Fruit fly (Drosophila melanogaster) whole organism, embryonic: ENCODE measurements around the gene kra.
A peak's percentile ranks its signal among the peaks of the same experiment; 100 is the strongest.

Experiments
- Aef1 ChIP-seq: fragments of 200-800 bp; sonication (Bioruptor generic); IDR thresholded peaks from 3 replicates; pipeline ENCODE4 v1.3.6; 2022; ENCODE audit warnings: missing biosample characterization, missing genetic modification characterization
- Asciz ChIP-seq: fragments of 200-800 bp; sonication (Bioruptor generic); optimal IDR thresholded peaks from 2 replicates; lab custom pipeline; 2017; ENCODE audit warnings: missing biosample characterization, mild to moderate bottlenecking, missing genetic modification characterization, missing genetic modification reagents
- Atf6 ChIP-seq: fragments of 200-800 bp; sonication (Bioruptor generic); IDR thresholded peaks from 2 replicates; pipeline ENCODE4 v1.3.6; 2022; ENCODE audit warnings: missing biosample characterization, missing genetic modification characterization
- CG10565 ChIP-seq: fragments of 200-800 bp; sonication (Bioruptor generic); optimal IDR thresholded peaks from 3 replicates; lab custom pipeline; 2016; ENCODE audit warnings: missing biosample characterization, mild to moderate bottlenecking, missing genetic modification characterization
- CG11085 ChIP-seq: fragments of 200-800 bp; sonication (Bioruptor generic); IDR thresholded peaks from 2 replicates; pipeline ENCODE4 v1.3.6; 2022; ENCODE audit warnings: missing biosample characterization, missing genetic modification characterization
- CG12071 ChIP-seq: fragments of 200-800 bp; sonication (Bioruptor generic); optimal IDR thresholded peaks from 3 replicates; lab custom pipeline; 2018; ENCODE audit warnings: missing biosample characterization, mild to moderate bottlenecking, missing genetic modification characterization
- CG12155 ChIP-seq: fragments of 200-800 bp; sonication (Bioruptor generic); optimal IDR thresholded peaks from 3 replicates; lab custom pipeline; 2016; ENCODE audit warnings: missing biosample characterization, missing genetic modification characterization
- CG12391 ChIP-seq: fragments of 200-800 bp; sonication (Bioruptor generic); optimal IDR thresholded peaks from 3 replicates; lab custom pipeline; 2018; ENCODE audit warnings: missing biosample characterization, mild to moderate bottlenecking, missing genetic modification characterization, moderate library complexity
- CG12769 ChIP-seq: fragments of 200-800 bp; sonication (Bioruptor generic); optimal IDR thresholded peaks from 2 replicates; lab custom pipeline; 2019; ENCODE audit warnings: missing biosample characterization, mild to moderate bottlenecking, missing genetic modification characterization, moderate library complexity
- CG12942 ChIP-seq: fragments of 200-800 bp; sonication (Bioruptor generic); optimal IDR thresholded peaks from 3 replicates; lab custom pipeline; 2016; ENCODE audit warnings: missing biosample characterization, missing genetic modification characterization
- CG13287 ChIP-seq: fragments of 200-800 bp; sonication (Bioruptor generic); IDR thresholded peaks from 2 replicates; pipeline ENCODE4 v1.3.6; 2022; ENCODE audit warnings: missing biosample characterization, missing genetic modification characterization; ENCODE audit not compliant: partially characterized antibody
- CG14965 ChIP-seq: fragments of 200-800 bp; sonication (Bioruptor generic); optimal IDR thresholded peaks from 2 replicates; lab custom pipeline; 2016; ENCODE audit warnings: missing biosample characterization, missing genetic modification characterization, borderline replicate concordance
- CG16815 ChIP-seq: fragments of 200-800 bp; sonication (Bioruptor generic); optimal IDR thresholded peaks from 3 replicates; lab custom pipeline; 2017; ENCODE audit warnings: missing biosample characterization, mild to moderate bottlenecking, missing genetic modification characterization
- CG17912 ChIP-seq: fragments of 200-800 bp; sonication (Bioruptor generic); optimal IDR thresholded peaks from 2 replicates; lab custom pipeline; 2018; ENCODE audit warnings: missing biosample characterization, mild to moderate bottlenecking, missing genetic modification characterization
- CG2129 ChIP-seq: fragments of 200-800 bp; sonication (Bioruptor generic); IDR thresholded peaks from 2 replicates; pipeline ENCODE4 v1.3.6; 2022; ENCODE audit warnings: missing biosample characterization, missing genetic modification characterization; ENCODE audit not compliant: partially characterized antibody
- CG2889 ChIP-seq: fragments of 200-800 bp; sonication (Bioruptor generic); IDR thresholded peaks from 3 replicates; pipeline ENCODE4 v1.3.6; 2022; ENCODE audit warnings: missing biosample characterization, missing genetic modification characterization
- CG3163 ChIP-seq: fragments of 200-800 bp; sonication (Bioruptor generic); optimal IDR thresholded peaks from 3 replicates; lab custom pipeline; 2016; ENCODE audit warnings: missing biosample characterization, missing genetic modification characterization
- CG3281 ChIP-seq: fragments of 200-800 bp; sonication (Bioruptor generic); optimal IDR thresholded peaks from 3 replicates; lab custom pipeline; 2017; ENCODE audit warnings: missing biosample characterization, mild to moderate bottlenecking, missing genetic modification characterization
- CG34376 ChIP-seq: fragments of 200-800 bp; sonication (Bioruptor generic); optimal IDR thresholded peaks from 2 replicates; lab custom pipeline; 2018; ENCODE audit warnings: missing biosample characterization, mild to moderate bottlenecking, missing genetic modification characterization
- CG4854 ChIP-seq: fragments of 200-800 bp; sonication (Bioruptor generic); optimal IDR thresholded peaks from 2 replicates; lab custom pipeline; 2016; ENCODE audit warnings: missing biosample characterization, missing genetic modification characterization, inconsistent platforms
- CG6683 ChIP-seq: fragments of 200-800 bp; sonication (Bioruptor generic); optimal IDR thresholded peaks from 2 replicates; lab custom pipeline; 2017; ENCODE audit warnings: missing biosample characterization, mild to moderate bottlenecking, missing genetic modification characterization, missing genetic modification reagents
- CG8359 ChIP-seq: fragments of 200-800 bp; sonication (Bioruptor generic); optimal IDR thresholded peaks from 2 replicates; lab custom pipeline; 2017; ENCODE audit warnings: missing biosample characterization, mild to moderate bottlenecking, missing genetic modification characterization, borderline replicate concordance
- Dip2 ChIP-seq: fragments of 200-800 bp; sonication (Bioruptor generic); IDR thresholded peaks from 2 replicates; pipeline ENCODE4 v1.3.6; 2022; ENCODE audit warnings: missing biosample characterization, missing genetic modification characterization
- Dll ChIP-seq: fragments of 200-800 bp; sonication (Bioruptor generic); IDR thresholded peaks from 4 replicates; pipeline ENCODE4 v1.3.6; 2022; ENCODE audit warnings: missing biosample characterization, missing genetic modification characterization; ENCODE audit not compliant: partially characterized antibody
- Dref ChIP-seq: fragments of 200-800 bp; sonication (Bioruptor generic); IDR thresholded peaks from 2 replicates; pipeline ENCODE4 v1.3.6; 2022; ENCODE audit warnings: missing biosample characterization, missing genetic modification characterization
- E2f2 ChIP-seq: fragments of 200-800 bp; sonication (Bioruptor generic); IDR thresholded peaks from 2 replicates; pipeline ENCODE4 v1.3.6; 2022; ENCODE audit warnings: missing biosample characterization, missing genetic modification characterization
- Fer2 ChIP-seq: fragments of 200-800 bp; sonication (Bioruptor generic); optimal IDR thresholded peaks from 2 replicates; lab custom pipeline; 2018; ENCODE audit warnings: missing biosample characterization, mild to moderate bottlenecking, missing genetic modification characterization, moderate library complexity
- Gug ChIP-seq: fragments of 200-800 bp; sonication (Bioruptor generic); IDR thresholded peaks from 4 replicates; pipeline ENCODE4 v1.3.6; 2022; ENCODE audit warnings: missing biosample characterization, missing genetic modification characterization
- HHEX ChIP-seq: fragments of 200-800 bp; sonication (Bioruptor generic); optimal IDR thresholded peaks from 3 replicates; lab custom pipeline; 2017; ENCODE audit warnings: missing biosample characterization, mild to moderate bottlenecking, missing genetic modification characterization, missing genetic modification reagents
- Hmx ChIP-seq: fragments of 200-800 bp; sonication (Bioruptor generic); optimal IDR thresholded peaks from 2 replicates; lab custom pipeline; 2016; ENCODE audit warnings: missing biosample characterization, missing genetic modification characterization
- Mrtf ChIP-seq: fragments of 200-800 bp; sonication (Bioruptor generic); IDR thresholded peaks from 3 replicates; pipeline ENCODE4 v1.3.6; 2022; ENCODE audit warnings: missing biosample characterization, missing genetic modification characterization
- NfI ChIP-seq: fragments of 200-800 bp; sonication (Bioruptor generic); optimal IDR thresholded peaks from 3 replicates; lab custom pipeline; 2018; ENCODE audit warnings: missing biosample characterization, mild to moderate bottlenecking, missing genetic modification characterization, moderate library complexity
- Opbp ChIP-seq: fragments of 200-800 bp; sonication (Bioruptor generic); IDR thresholded peaks from 3 replicates; pipeline ENCODE4 v1.3.6; 2022; ENCODE audit warnings: missing biosample characterization, missing genetic modification characterization; ENCODE audit not compliant: partially characterized antibody
- Ravus ChIP-seq: fragments of 200-800 bp; sonication (Bioruptor generic); IDR thresholded peaks from 2 replicates; pipeline ENCODE4 v1.3.6; 2022; ENCODE audit warnings: missing biosample characterization, missing genetic modification characterization
- Spps ChIP-seq: fragments of 200-800 bp; sonication (Bioruptor generic); optimal IDR thresholded peaks from 2 replicates; lab custom pipeline; 2018; ENCODE audit warnings: missing biosample characterization, mild to moderate bottlenecking, missing genetic modification characterization
- Sry-δ ChIP-seq: fragments of 200-800 bp; sonication (Bioruptor generic); optimal IDR thresholded peaks from 2 replicates; lab custom pipeline; 2016; ENCODE audit warnings: missing biosample characterization, missing genetic modification characterization
- Trl ChIP-seq, 3 experiments: fragments of >200 bp in 2 of 3; fragments of 200-800 bp in 1 of 3; sonication (Bioruptor generic) in 1 of 3; optimal IDR thresholded peaks; 2 replicates in 1 of 3; 3 replicates in 2 of 3; lab custom pipeline; 2016 to 2017; ENCODE audit warnings: missing biosample characterization in 1 of 3, missing genetic modification characterization in 1 of 3
- abd-A ChIP-seq: fragments of 200-800 bp; sonication (Bioruptor generic); optimal IDR thresholded peaks from 3 replicates; lab custom pipeline; 2019; ENCODE audit warnings: missing biosample characterization, mild to moderate bottlenecking, missing genetic modification characterization, moderate library complexity
- al ChIP-seq: fragments of 200-800 bp; sonication (Bioruptor generic); IDR thresholded peaks from 2 replicates; pipeline ENCODE4 v1.3.6; 2022; ENCODE audit warnings: missing biosample characterization, missing genetic modification characterization
- amos ChIP-seq: fragments of 200-800 bp; sonication (Bioruptor generic); IDR thresholded peaks from 2 replicates; pipeline ENCODE4 v1.3.6; 2022; ENCODE audit warnings: missing biosample characterization, missing genetic modification characterization; ENCODE audit not compliant: partially characterized antibody
- crol ChIP-seq: fragments of 200-800 bp; sonication (Bioruptor generic); IDR thresholded peaks from 2 replicates; pipeline ENCODE4 v1.3.6; 2022; ENCODE audit warnings: missing biosample characterization, missing genetic modification characterization
- gsb ChIP-seq: fragments of 200-800 bp; sonication (Bioruptor generic); IDR thresholded peaks from 2 replicates; pipeline ENCODE4 v1.3.6; 2022; ENCODE audit warnings: missing biosample characterization, missing genetic modification characterization
- jigr1 ChIP-seq: fragments of 200-800 bp; sonication (Bioruptor generic); IDR thresholded peaks from 3 replicates; pipeline ENCODE4 v1.3.6; 2022; ENCODE audit warnings: missing biosample characterization, missing genetic modification characterization
- mam ChIP-seq: fragments of 200-800 bp; sonication (Bioruptor generic); optimal IDR thresholded peaks from 3 replicates; lab custom pipeline; 2016; ENCODE audit warnings: missing biosample characterization, missing genetic modification characterization
- nom ChIP-seq: fragments of 200-800 bp; sonication (Bioruptor generic); optimal IDR thresholded peaks from 2 replicates; lab custom pipeline; 2017; ENCODE audit warnings: missing biosample characterization, missing genetic modification characterization, mild to moderate bottlenecking, moderate library complexity, missing genetic modification reagents
- oc ChIP-seq: fragments of 200-800 bp; sonication (Bioruptor generic); optimal IDR thresholded peaks from 2 replicates; lab custom pipeline; 2018; ENCODE audit warnings: missing biosample characterization, mild to moderate bottlenecking, missing genetic modification characterization, moderate library complexity
- odd ChIP-seq: fragments of 200-800 bp; sonication (Bioruptor generic); optimal IDR thresholded peaks from 2 replicates; lab custom pipeline; 2017; ENCODE audit warnings: missing biosample characterization, mild to moderate bottlenecking, missing genetic modification characterization
- sob ChIP-seq: fragments of 200-800 bp; sonication (Bioruptor generic); IDR thresholded peaks from 2 replicates; pipeline ENCODE4 v1.3.6; 2022; ENCODE audit warnings: missing biosample characterization, missing genetic modification characterization
- tx ChIP-seq: fragments of 200-800 bp; sonication (Bioruptor generic); optimal IDR thresholded peaks from 2 replicates; lab custom pipeline; 2016; ENCODE audit warnings: missing biosample characterization, missing genetic modification characterization
- zfh1 ChIP-seq: fragments of 200-800 bp; sonication (Bioruptor generic); IDR thresholded peaks from 3 replicates; pipeline ENCODE4 v1.3.6; 2022; ENCODE audit warnings: missing biosample characterization, missing genetic modification characterization

The kra gene

DNA sequence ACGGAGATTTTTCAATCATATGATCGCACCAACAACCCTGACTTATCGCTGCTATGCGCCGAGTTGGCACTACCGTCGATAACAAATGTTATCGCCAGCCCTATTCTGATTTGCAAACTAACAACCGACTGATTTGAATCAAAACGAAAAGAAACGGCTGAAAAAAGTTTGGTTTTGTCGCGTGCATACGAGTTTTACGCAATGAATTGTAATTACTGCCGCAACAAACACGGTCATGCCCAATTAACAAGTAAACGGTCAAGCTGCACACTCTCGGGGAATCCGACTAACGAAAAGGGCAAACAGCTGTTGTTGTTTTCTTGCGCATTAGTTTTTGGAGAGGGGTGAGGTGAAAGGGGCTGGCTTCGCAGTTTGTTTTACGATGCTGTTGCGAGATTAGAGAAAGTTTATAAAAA, 36.2 kb downstream of the kra start, which contains the start of the genes CG14671 and CG12746 (continued):
- TF ChIP-seq CG14965 (GFP tag; lab: Kevin White, UChicago) (no peak), Dip2 (GFP tag; lab: Robert Waterston, UW) (no peak), Dref (GFP tag; lab: Robert Waterston, UW) (peak; percentile 81), CG16815 (GFP tag; lab: Kevin White, UChicago) (no peak), Fer2 (no peak), Asciz (GFP tag; lab: Kevin White, UChicago) (no peak), zfh1 (GFP tag; lab: Robert Waterston, UW) (no peak), Hmx (no peak), E2f2 (peak; percentile 71), sob (no peak), CG6683 (no peak), Dll (GFP tag; lab: Robert Waterston, UW) (peak; percentile 51; the same call in 2 of the 4 replicates), HHEX (GFP tag; lab: Kevin White, UChicago) (no peak), CG2889 (GFP tag; lab: Robert Waterston, UW) (no peak), CG12071 (GFP tag; lab: Kevin White, UChicago) (no peak), amos (no peak; the same call in 1 of the 2 replicates), Spps (no peak), jigr1 (GFP tag; lab: Robert Waterston, UW) (no peak), CG2129 (GFP tag; lab: Robert Waterston, UW) (no peak), CG12391 (tag; lab: Kevin White, UChicago) (no peak), CG8359 (GFP tag; lab: Kevin White, UChicago) (no peak), CG12155 (GFP tag; lab: Kevin White, UChicago) (no peak), tx (GFP tag; lab: Kevin White, UChicago) (peak; percentile 14), CG12942 (GFP tag; lab: Kevin White, UChicago) (no peak), Trl (optimal IDR thresholded peaks at IDR 0.05; lab: Kevin White, UChicago) (no peak), Trl (GFP tag; optimal IDR thresholded peaks at IDR 0.05; lab: Kevin White, UChicago) (no peak), CG34376 (GFP tag; lab: Kevin White, UChicago) (peak; percentile 31), CG11085 (GFP tag; lab: Robert Waterston, UW) (no peak), Sry-δ (GFP tag; lab: Kevin White, UChicago) (peak; percentile 4), CG3281 (peak; percentile 99), odd (GFP tag; lab: Kevin White, UChicago) (no peak), CG10565 (GFP tag; lab: Kevin White, UChicago) (no peak), nom (GFP tag; lab: Kevin White, UChicago) (peak; percentile 4), oc (tag; lab: Kevin White, UChicago) (no peak), CG4854 (GFP tag; lab: Kevin White, UChicago) (no peak), crol (GFP tag; lab: Robert Waterston, UW) (peak; percentile 94), Ravus (GFP tag; lab: Robert Waterston, UW) (no peak), CG13287 (GFP tag; lab: Robert Waterston, UW) (peak; percentile 53), Opbp (0 out of 3 replicates have a peak, but pooled peaks have one; percentile 13), mam (GFP tag; lab: Kevin White, UChicago) (no peak), NfI (GFP tag; lab: Kevin White, UChicago) (no peak), Atf6 (GFP tag; lab: Robert Waterston, UW) (no peak), Mrtf (GFP tag; lab: Robert Waterston, UW) (0 out of 3 replicates have a peak, but pooled peaks have one; percentile 26), Gug (GFP tag; lab: Robert Waterston, UW) (no peak), CG17912 (GFP tag; lab: Kevin White, UChicago) (no peak), al (no peak), gsb (GFP tag; lab: Robert Waterston, UW) (no peak), abd-A (tag; lab: Kevin White, UChicago) (no peak), CG12769 (tag; lab: Kevin White, UChicago) (no peak), Aef1 (0 out of 3 replicates have a peak, but pooled peaks have one; percentile 21), CG3163 (no peak)
